Fruit fly (Drosophila melanogaster): ENCODE data around the gene TotF.
A peak's percentile ranks its signal among the peaks of the same experiment; 100 is the strongest.

TotF gene

dm6 chr2L:19895526-19896185 is 16.5 kb downstream of the TotF start (continued):
- no peak for TF ChIP-seq dati (GFP tag; IDR thresholded peaks at IDR 0.05)
- peak; percentile 76 for TF ChIP-seq salm (tag; optimal IDR thresholded peaks at IDR 0.05)
- TF ChIP-seq gcm (GFP tag; optimal IDR thresholded peaks at IDR 0.05) = peak; percentile 81
- TF ChIP-seq Vsx1 (GFP tag; optimal IDR thresholded peaks at IDR 0.05) = peak; percentile 62
- TF ChIP-seq Abd-B (GFP tag; optimal IDR thresholded peaks at IDR 0.05) = peak; percentile 81
- peak; percentile 69 for TF ChIP-seq CG18619 (GFP tag; optimal IDR thresholded peaks at IDR 0.05)
- peak; percentile 85 for TF ChIP-seq nmo (GFP tag; optimal IDR thresholded peaks at IDR 0.05)
- peak; percentile 28; the same call in 1 of the 2 replicates for TF ChIP-seq seq (GFP tag; IDR thresholded peaks at IDR 0.05)
- TF ChIP-seq Rx (GFP tag; IDR thresholded peaks at IDR 0.05) = no peak; the same call in 1 of the 2 replicates
- TF ChIP-seq shn (GFP tag; optimal IDR thresholded peaks at IDR 0.05) = no peak
- TF ChIP-seq Asciz (GFP tag; optimal IDR thresholded peaks at IDR 0.05) = peak; percentile 81
- peak; percentile 67 for TF ChIP-seq BtbVII (GFP tag; optimal IDR thresholded peaks at IDR 0.05)
- peak; percentile 82 for TF ChIP-seq CG9437 (GFP tag; optimal IDR thresholded peaks at IDR 0.05)
- peak; percentile 92 for TF ChIP-seq Jarid2 (GFP tag; optimal IDR thresholded peaks at IDR 0.05)
- TF ChIP-seq pum (GFP tag; optimal IDR thresholded peaks at IDR 0.05) = peak; percentile 7
- peak; percentile 88 for TF ChIP-seq CG2875 (GFP tag; optimal IDR thresholded peaks at IDR 0.05)
- TF ChIP-seq schlank (tag; optimal IDR thresholded peaks at IDR 0.05) = no peak
- peak; percentile 14 for TF ChIP-seq Lhr (GFP tag; optimal IDR thresholded peaks at IDR 0.05)
- TF ChIP-seq gsb-n (tag; optimal IDR thresholded peaks at IDR 0.05) = peak; percentile 85
- TF ChIP-seq CG9817 (tag; optimal IDR thresholded peaks at IDR 0.05) = peak; percentile 23
- TF ChIP-seq Hr3 (GFP tag; optimal IDR thresholded peaks at IDR 0.05) = peak; percentile 80
- TF ChIP-seq CG12942 (GFP tag; optimal IDR thresholded peaks at IDR 0.05) = peak; percentile 53
- peak; percentile 50; the same call in 1 of the 2 replicates for TF ChIP-seq E2f1 (GFP tag; IDR thresholded peaks at IDR 0.05)
- TF ChIP-seq sug (tag; optimal IDR thresholded peaks at IDR 0.05) = peak; percentile 21
- peak in 1 of 2 experiments; percentile 82 for TF ChIP-seq eve (GFP tag; optimal IDR thresholded peaks at IDR 0.05)
- TF ChIP-seq CG43689 (GFP tag; IDR thresholded peaks at IDR 0.05) = no peak
- TF ChIP-seq CG10431 (GFP tag; optimal IDR thresholded peaks at IDR 0.05) = peak; percentile 73
- TF ChIP-seq CG13296 (GFP tag; optimal IDR thresholded peaks at IDR 0.05) = peak; percentile 46
- peak; percentile 25 for TF ChIP-seq lilli (GFP tag; optimal IDR thresholded peaks at IDR 0.05)
- TF ChIP-seq sc (optimal IDR thresholded peaks at IDR 0.05) = no peak
- peak; percentile 87 for TF ChIP-seq sc (GFP tag; optimal IDR thresholded peaks at IDR 0.05)
- no peak for TF ChIP-seq Kr (GFP tag; optimal IDR thresholded peaks at IDR 0.05)
- TF ChIP-seq CG34376 (GFP tag; optimal IDR thresholded peaks at IDR 0.05) = no peak
- peak; percentile 4 for TF ChIP-seq CrebB (tag; optimal IDR thresholded peaks at IDR 0.05)
- no peak for TF ChIP-seq MESR4 (GFP tag; optimal IDR thresholded peaks at IDR 0.05)
- peak; percentile 81 for TF ChIP-seq CG10209 (GFP tag; optimal IDR thresholded peaks at IDR 0.05)
- peak; percentile 62 for TF ChIP-seq Nf-YC (tag; optimal IDR thresholded peaks at IDR 0.05)
- TF ChIP-seq Eip74EF (GFP tag; optimal IDR thresholded peaks at IDR 0.05) = peak in 1 of 2 experiments; percentile 46
- no peak for TF ChIP-seq NC2β (GFP tag; optimal IDR thresholded peaks at IDR 0.05)
- peak; percentile 58; the same call in 1 of the 2 replicates for TF ChIP-seq CG32532 (GFP tag; IDR thresholded peaks at IDR 0.05)
- peak; percentile 53; the same call in 2 of the 3 replicates for TF ChIP-seq zfh1 (GFP tag; IDR thresholded peaks at IDR 0.05)
- peak; percentile 89 for TF ChIP-seq CG12391 (tag; optimal IDR thresholded peaks at IDR 0.05)
- peak; percentile 61 for TF ChIP-seq CG6654 (GFP tag; optimal IDR thresholded peaks at IDR 0.05)

Measured in whole organism, embryonic.